Worm (Caenorhabditis elegans): ENCODE data around the gene C12D12.3.

Gene C12D12.3

DNA sequence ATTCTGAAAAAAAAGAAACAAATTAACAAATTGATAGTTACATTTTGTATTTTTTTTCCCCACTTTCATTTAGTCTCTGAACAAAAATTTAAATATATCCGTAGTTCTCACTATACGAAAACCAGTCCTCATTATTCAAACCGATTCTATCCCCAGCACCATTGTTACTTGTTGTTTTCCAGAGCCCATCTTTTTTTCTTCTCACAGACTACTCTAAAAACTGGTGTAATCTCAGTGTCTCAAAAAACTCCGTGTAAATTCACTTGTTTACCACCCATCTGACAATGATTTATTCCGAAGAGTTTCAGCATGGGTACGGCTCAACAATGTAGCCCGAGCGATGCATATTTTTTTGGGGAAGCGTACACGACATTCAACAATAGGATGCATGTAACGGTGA is at the start of gene C12D12.3:
Gene C12D12.3, plus strand, starts transcription at position 301 of the 400 bp plus-strand sequence.
- no peak for TF ChIP-seq W03F9.2 (tag; optimal IDR thresholded peaks at IDR 0.05)
- no peak for TF ChIP-seq dao-5 (tag; optimal IDR thresholded peaks at IDR 0.05)
- no peak for TF ChIP-seq him-1 (tag; optimal IDR thresholded peaks at IDR 0.05)

DNA sequence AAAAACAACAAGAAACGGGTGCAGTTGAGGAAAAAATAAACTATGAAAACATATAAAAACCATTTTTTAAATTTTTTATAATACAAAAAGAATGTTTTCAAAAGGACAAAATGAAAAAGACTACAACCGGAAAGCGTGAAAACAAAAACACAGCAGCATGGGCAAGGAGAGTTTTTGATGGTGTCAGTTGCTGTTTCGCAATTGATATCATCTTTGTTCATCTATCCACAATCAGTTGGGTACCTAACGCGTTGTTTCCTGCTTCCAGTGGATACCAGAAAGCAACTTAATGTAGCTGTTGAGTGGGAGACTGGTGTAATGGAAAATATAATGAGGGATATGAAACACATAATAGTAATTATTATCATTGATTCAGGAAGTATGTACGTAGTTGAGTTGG is 49.3 kb upstream of the C12D12.3 start:
- TF ChIP-seq him-1 (tag; optimal IDR thresholded peaks at IDR 0.05) (no peak), dao-5 (tag; optimal IDR thresholded peaks at IDR 0.05) (no peak), W03F9.2 (tag; optimal IDR thresholded peaks at IDR 0.05) (no peak)

DNA sequence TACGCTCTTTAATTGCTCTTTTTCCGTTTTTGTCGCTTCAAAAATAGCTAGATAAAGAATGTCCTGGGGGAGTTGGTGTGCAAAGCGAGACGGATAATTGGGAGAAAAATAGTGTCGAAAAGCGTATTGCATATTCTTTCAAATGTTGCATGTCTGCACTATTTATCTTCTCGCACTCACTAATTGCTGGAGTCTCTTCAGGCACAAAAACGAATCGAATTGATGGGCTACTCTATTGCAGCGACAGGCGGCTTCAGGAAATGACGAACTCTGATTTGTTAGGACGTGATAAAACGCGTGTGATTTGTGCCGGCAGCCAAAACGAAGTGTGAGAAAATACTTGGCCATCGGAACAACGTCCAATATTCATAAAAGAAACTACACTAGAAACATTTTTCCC is 48.8 kb upstream of the C12D12.3 start:
- TF ChIP-seq W03F9.2 (tag; optimal IDR thresholded peaks at IDR 0.05) = no peak
- TF ChIP-seq dao-5 (tag; optimal IDR thresholded peaks at IDR 0.05) = no peak
- no peak for TF ChIP-seq him-1 (tag; optimal IDR thresholded peaks at IDR 0.05)

DNA sequence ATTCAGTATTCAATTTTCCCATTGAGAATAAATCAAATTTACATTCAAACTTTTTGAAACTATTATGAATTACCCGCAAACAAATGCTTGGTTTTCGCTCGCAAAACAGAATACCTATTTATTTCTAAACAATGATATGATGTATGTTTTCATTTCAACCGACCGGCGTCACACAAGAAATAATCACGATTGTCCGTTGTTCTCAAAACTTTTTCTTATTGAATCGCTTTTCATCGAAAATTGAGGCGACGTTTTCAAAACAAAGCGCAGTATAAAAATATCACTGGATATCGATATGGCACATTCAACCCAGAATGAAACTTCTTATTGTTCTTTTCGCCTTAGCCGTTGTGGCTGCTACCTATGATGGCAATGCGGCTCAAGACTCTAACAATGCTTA is 47.6 kb upstream of the C12D12.3 start, which contains the start of gene ZK813.3:
Gene ZK813.3, plus strand, starts transcription at position 301 of the 400 bp plus-strand sequence.
- TF ChIP-seq him-1 (tag; optimal IDR thresholded peaks at IDR 0.05) = no peak
- TF ChIP-seq dao-5 (tag; optimal IDR thresholded peaks at IDR 0.05) = no peak
- no peak for TF ChIP-seq W03F9.2 (tag; optimal IDR thresholded peaks at IDR 0.05)

DNA sequence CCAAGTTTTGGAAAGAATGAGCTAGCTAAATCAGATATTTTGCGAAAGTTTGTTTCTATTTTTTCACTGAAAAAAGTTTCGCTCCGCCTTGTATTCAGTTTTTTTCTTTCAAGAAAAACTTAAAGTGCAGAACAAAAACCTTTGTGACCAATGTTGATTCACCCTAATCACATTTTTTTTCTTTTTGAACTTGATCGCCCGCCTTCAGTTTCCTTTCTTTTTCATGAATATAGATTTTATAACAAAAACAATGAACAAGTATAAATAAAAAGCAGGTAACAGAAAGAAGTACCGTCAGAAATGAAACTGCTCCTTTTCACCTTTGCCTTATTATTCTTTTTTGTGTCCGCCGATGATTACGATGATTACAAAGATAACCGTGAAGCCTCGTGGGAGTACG is 45.6 kb upstream of the C12D12.3 start, which contains the start of gene ZK813.2:
Gene ZK813.2, plus strand, starts transcription at position 301 of the 400 bp plus-strand sequence.
- TF ChIP-seq him-1 (tag; optimal IDR thresholded peaks at IDR 0.05) (no peak), dao-5 (tag; optimal IDR thresholded peaks at IDR 0.05) (no peak), W03F9.2 (tag; optimal IDR thresholded peaks at IDR 0.05) (no peak)

DNA sequence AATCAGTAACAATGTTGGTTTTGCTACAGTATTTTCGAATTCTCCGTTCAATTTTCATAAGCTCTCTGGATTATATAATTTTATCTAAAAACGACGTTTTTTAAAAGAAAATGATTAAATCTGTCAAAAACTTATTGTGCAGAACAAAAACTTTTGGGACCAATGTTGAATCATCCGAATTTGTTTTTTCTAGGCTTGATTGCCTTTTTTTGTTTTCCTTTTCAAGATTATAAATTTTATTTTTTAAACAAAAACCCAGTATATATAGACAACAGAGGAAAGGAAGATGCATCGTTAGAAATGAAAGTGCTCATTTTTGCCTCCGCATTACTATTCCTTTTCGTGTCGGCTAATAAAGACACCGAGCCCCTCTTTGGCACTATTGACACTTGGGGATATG is 44.6 kb upstream of the C12D12.3 start, which contains the start of gene ZK813.7:
Gene ZK813.7, plus strand, starts transcription at position 301 of the 400 bp plus-strand sequence.
- TF ChIP-seq him-1 (tag; optimal IDR thresholded peaks at IDR 0.05) (no peak), dao-5 (tag; optimal IDR thresholded peaks at IDR 0.05) (no peak), W03F9.2 (tag; optimal IDR thresholded peaks at IDR 0.05) (no peak)

DNA sequence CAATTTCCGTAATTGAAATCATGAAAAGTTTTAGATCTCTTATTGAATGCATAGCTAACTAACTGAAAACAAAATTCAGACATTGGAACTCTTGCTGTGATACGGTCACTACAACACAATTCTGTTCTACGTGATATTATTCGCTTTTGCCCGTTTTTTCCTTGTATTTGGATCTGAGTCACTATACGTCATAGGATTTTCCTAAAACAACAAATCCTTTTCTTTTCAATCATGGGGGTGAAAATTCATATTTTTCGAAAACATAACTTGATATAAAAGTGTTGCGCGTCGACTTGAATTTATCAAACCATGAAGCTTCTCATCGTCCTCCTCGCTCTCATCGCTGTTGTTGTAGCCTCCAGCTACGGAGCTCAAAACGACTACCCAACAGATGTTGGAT is 43.1 kb upstream of the C12D12.3 start, which contains the start of gene ZK813.1:
Gene ZK813.1, plus strand, starts transcription at position 301 of the 400 bp plus-strand sequence.
- TF ChIP-seq dao-5 (tag; optimal IDR thresholded peaks at IDR 0.05) (no peak), W03F9.2 (tag; optimal IDR thresholded peaks at IDR 0.05) (no peak), him-1 (tag; optimal IDR thresholded peaks at IDR 0.05) (no peak)

DNA sequence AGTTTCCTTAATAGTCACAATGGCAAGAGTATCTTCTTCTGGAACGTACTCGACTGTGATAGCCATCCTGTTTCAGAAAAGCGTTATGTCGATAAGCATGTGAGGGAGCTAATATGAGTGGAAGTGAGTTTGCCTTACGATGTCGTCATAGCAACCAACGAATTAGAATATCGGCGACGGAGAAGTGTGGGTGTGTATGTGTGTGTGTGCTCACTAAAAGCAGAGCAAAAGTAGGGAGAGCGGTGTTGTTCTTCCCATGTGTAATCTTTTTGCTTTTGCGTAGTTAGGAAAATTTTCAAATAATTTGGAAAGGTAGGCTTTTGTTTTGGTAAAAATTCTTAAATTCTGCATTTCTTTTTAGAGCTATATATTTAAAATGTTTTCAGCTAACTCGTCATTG is 38.0 kb upstream of the C12D12.3 start, which contains the start of gene ZK813.5:
Gene ZK813.5, minus strand, starts transcription at position 101 of the 400 bp plus-strand sequence.
- no peak for TF ChIP-seq dao-5 (tag; optimal IDR thresholded peaks at IDR 0.05)
- no peak for TF ChIP-seq him-1 (tag; optimal IDR thresholded peaks at IDR 0.05)
- TF ChIP-seq W03F9.2 (tag; optimal IDR thresholded peaks at IDR 0.05) = no peak

DNA sequence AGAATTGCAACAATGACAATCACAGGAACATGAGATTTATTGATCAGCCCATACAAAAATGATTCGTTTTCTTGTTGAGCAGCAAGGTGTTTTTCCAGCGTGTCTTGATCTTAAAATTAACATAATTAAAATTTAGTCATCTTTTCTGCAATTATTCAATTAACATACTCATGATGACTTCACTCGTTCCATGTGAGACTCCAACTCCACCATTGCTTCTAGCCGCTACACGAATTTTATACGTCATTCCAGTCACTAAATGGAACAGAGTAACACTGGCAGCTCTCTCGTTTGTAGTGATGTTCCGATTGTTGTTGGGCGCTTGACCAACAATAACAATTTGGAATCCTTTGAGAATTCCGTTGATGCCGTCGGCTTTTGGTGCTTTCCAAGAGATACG is 35.2 kb upstream of the C12D12.3 start:
- no peak for TF ChIP-seq W03F9.2 (tag; optimal IDR thresholded peaks at IDR 0.05)
- TF ChIP-seq dao-5 (tag; optimal IDR thresholded peaks at IDR 0.05) = no peak
- no peak for TF ChIP-seq him-1 (tag; optimal IDR thresholded peaks at IDR 0.05)

DNA sequence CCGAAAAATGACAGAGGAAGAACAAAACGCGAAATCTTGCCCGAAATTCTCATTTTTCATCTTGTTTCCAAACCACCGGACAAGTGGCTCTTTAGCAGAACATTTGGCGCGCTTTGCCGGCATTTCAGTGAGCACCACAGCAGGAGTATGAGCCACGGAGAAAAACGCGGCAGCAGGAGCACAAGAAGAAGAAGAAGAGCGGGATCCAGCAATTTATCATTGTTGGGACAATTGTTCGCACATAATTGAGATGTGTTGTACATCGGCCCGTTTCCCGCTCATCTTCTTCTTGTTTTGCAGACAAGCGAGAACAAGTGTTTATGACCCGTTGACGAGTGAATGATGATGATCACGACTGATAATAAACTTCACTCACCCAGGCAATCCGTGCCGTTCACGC is 33.5 kb upstream of the C12D12.3 start:
- no peak for TF ChIP-seq W03F9.2 (tag; optimal IDR thresholded peaks at IDR 0.05)
- no peak for TF ChIP-seq dao-5 (tag; optimal IDR thresholded peaks at IDR 0.05)
- no peak for TF ChIP-seq him-1 (tag; optimal IDR thresholded peaks at IDR 0.05)

DNA sequence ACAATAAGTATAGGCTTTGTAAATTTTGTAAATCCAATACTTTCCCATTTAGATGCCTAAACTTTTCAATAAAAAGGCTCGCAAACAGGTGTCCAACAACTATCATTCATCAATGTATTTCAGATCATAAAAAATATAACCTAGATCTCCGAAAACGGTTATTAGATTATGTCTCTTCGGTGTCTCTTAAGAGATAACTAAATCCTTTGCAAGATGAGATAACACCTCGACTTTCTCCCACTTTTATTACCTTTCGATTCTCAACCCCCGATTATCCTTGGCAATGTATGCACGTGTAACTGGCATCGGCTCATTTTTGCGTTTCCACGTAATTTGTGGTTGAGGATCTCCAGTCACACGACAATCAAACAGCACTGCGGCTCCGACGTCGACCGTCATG is 27.0 kb upstream of the C12D12.3 start:
- TF ChIP-seq him-1 (tag; optimal IDR thresholded peaks at IDR 0.05) (no peak), W03F9.2 (tag; optimal IDR thresholded peaks at IDR 0.05) (no peak), dao-5 (tag; optimal IDR thresholded peaks at IDR 0.05) (no peak)

DNA sequence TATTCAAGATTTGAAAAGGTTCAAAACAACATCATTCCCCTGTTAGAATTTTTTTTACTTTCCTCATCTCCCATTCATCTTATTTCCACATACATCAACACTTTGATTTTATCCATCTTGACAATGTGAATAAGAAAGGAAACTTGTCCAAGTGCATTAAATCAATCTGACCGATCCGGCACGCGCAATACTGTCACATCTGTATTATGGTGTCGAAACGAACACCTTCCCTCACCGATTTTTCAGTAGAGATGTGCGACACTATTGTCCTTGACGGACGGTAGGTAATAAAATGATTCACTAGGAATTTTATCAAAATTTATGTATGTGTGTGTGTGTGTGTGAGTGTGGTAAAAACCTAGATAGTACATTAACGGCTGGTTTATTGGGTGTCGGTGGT is 25.2 kb upstream of the C12D12.3 start:
- no peak for TF ChIP-seq dao-5 (tag; optimal IDR thresholded peaks at IDR 0.05)
- no peak for TF ChIP-seq W03F9.2 (tag; optimal IDR thresholded peaks at IDR 0.05)
- no peak for TF ChIP-seq him-1 (tag; optimal IDR thresholded peaks at IDR 0.05)

DNA sequence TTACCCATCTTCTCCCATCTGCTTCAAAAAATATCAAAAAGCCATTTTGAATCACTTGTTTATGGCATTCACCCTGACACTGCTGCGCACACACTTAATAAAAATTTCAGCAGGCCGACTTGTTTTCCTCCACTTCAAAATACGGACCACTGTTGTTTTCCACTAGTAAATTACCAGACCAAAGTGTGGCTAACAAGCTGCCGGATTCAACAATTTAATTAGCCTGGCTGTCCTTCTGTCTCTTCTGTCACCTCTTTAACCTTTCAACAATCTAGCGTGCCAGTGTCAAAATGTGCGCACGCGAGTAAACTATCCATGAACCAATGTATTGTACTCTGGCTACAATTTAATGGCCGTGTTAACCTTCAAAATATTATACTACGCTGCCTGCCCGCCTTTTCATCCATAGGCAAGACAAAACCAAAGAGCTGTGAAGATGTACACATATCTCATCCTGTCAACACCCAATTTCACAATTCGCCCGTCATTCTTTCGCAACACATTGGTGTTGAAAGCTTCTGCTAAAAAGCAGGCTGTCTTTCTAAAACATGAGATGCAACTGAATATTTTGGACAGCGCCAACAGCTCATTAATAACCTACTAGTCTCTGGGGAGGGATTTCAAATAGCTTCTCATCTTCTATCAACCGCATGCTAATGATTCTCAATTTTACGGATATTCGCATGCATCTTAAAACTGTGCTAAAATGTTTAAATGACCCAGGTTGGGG is 24.6 kb upstream of the C12D12.3 start:
- TF ChIP-seq him-1 (tag; optimal IDR thresholded peaks at IDR 0.05) = no peak
- no peak for TF ChIP-seq W03F9.2 (tag; optimal IDR thresholded peaks at IDR 0.05)
- no peak for TF ChIP-seq dao-5 (tag; optimal IDR thresholded peaks at IDR 0.05)

DNA sequence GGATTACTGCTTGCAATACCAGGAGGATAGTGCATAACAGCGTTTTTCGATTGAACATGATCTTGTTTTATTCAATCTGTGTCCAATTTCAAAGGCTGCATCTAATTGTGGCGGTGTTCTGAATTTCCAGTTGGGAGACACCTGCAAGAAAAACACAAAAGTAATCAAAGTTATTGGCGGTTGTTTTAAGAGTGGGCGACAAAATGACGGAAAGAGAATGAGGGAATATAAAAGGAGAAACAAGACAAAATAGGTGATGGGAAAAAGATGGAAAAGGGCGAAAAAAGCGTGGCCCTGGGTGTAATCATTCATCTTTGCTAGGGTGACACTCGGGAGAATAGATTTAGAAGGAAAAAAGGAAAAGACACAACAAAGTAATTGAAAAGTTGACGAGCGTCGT is 23.3 kb upstream of the C12D12.3 start, which contains the start of the genes ZK377.15 and sax-3:
Gene ZK377.15, minus strand, starts transcription at position 101 of the 400 bp plus-strand sequence.
Gene sax-3, minus strand, starts transcription at position 143 of the 400 bp plus-strand sequence.
- TF ChIP-seq him-1 (tag; optimal IDR thresholded peaks at IDR 0.05) = no peak
- TF ChIP-seq dao-5 (tag; optimal IDR thresholded peaks at IDR 0.05) = no peak
- TF ChIP-seq W03F9.2 (tag; optimal IDR thresholded peaks at IDR 0.05) = no peak
